Fruit fly (Drosophila melanogaster) whole organism, pupa: ENCODE results near the gene por.

ENCODE experiments used
- CG10348 ChIP-seq: fragments of 200-800 bp; sonication (Bioruptor generic); IDR thresholded peaks from 2 replicates; pipeline ENCODE4 v1.3.6; 2022; ENCODE audit warnings: missing biosample characterization, missing genetic modification characterization
- CG12605 ChIP-seq: fragments of 200-800 bp; sonication (Bioruptor generic); IDR thresholded peaks from 2 replicates; pipeline ENCODE4 v1.3.6; 2022; ENCODE audit warnings: missing biosample characterization, missing genetic modification characterization
- CG13204 ChIP-seq: fragments of 200-800 bp; sonication (Bioruptor generic); optimal IDR thresholded peaks from 2 replicates; lab custom pipeline; 2018; ENCODE audit warnings: missing biosample characterization, mild to moderate bottlenecking, missing genetic modification characterization, moderate library complexity
- CG14655 ChIP-seq: fragments of 200-800 bp; sonication (Bioruptor generic); optimal IDR thresholded peaks from 3 replicates; lab custom pipeline; 2017; ENCODE audit warnings: mild to moderate bottlenecking, missing biosample characterization, missing genetic modification reagents, missing genetic modification characterization
- CG15710 ChIP-seq: fragments of 200-800 bp; sonication (Bioruptor generic); optimal IDR thresholded peaks from 2 replicates; lab custom pipeline; 2018; ENCODE audit warnings: missing biosample characterization, mild to moderate bottlenecking, missing genetic modification characterization, moderate library complexity
- CG17806 ChIP-seq: fragments of 200-800 bp; sonication (Bioruptor generic); optimal IDR thresholded peaks from 2 replicates; lab custom pipeline; 2018; ENCODE audit warnings: missing biosample characterization, mild to moderate bottlenecking, missing genetic modification characterization, moderate library complexity
- CG32121 ChIP-seq: fragments of 200-800 bp; sonication (Bioruptor generic); IDR thresholded peaks from 2 replicates; pipeline ENCODE4 v1.3.6; 2022; ENCODE audit warnings: missing biosample characterization, missing genetic modification characterization
- CG34367 ChIP-seq: fragments of 200-800 bp; sonication (Bioruptor generic); optimal IDR thresholded peaks from 2 replicates; lab custom pipeline; 2018; ENCODE audit warnings: missing biosample characterization, mild to moderate bottlenecking, missing genetic modification characterization
- CG4496 ChIP-seq: fragments of 200-800 bp; sonication (Bioruptor generic); IDR thresholded peaks from 3 replicates; pipeline ENCODE4 v1.3.6; 2022; ENCODE audit warnings: missing biosample characterization, missing genetic modification characterization
- CG8159 ChIP-seq: fragments of 200-800 bp; sonication (Bioruptor generic); optimal IDR thresholded peaks from 3 replicates; lab custom pipeline; 2018; ENCODE audit warnings: missing biosample characterization, mild to moderate bottlenecking, missing genetic modification characterization, moderate library complexity
- CG8301 ChIP-seq: fragments of 200-800 bp; sonication (Bioruptor generic); optimal IDR thresholded peaks from 2 replicates; lab custom pipeline; 2018; ENCODE audit warnings: missing biosample characterization, mild to moderate bottlenecking, missing genetic modification characterization
- CG9948 ChIP-seq: fragments of 200-800 bp; sonication (Bioruptor generic); optimal IDR thresholded peaks from 2 replicates; lab custom pipeline; 2018; ENCODE audit warnings: missing biosample characterization, mild to moderate bottlenecking, missing genetic modification characterization, moderate library complexity
- D1 ChIP-seq: fragments of 200-800 bp; sonication (Bioruptor generic); optimal IDR thresholded peaks from 2 replicates; lab custom pipeline; 2018; ENCODE audit warnings: missing biosample characterization, mild to moderate bottlenecking, missing genetic modification characterization, moderate library complexity
- EcR ChIP-seq: fragments of 200-800 bp; sonication (Bioruptor generic); optimal IDR thresholded peaks from 3 replicates; lab custom pipeline; 2019; ENCODE audit warnings: missing biosample characterization, missing genetic modification characterization, mild to moderate bottlenecking, moderate library complexity, missing genetic modification reagents
- Ets98B ChIP-seq: fragments of 200-800 bp; sonication (Bioruptor generic); IDR thresholded peaks from 2 replicates; pipeline ENCODE4 v1.3.6; 2022; ENCODE audit warnings: missing biosample characterization, missing genetic modification characterization
- Pif1A ChIP-seq: fragments of 200-800 bp; sonication (Bioruptor generic); optimal IDR thresholded peaks from 3 replicates; lab custom pipeline; 2016; ENCODE audit warnings: missing biosample characterization, missing genetic modification characterization
- Pif1B ChIP-seq: fragments of 200-800 bp; sonication (Bioruptor generic); optimal IDR thresholded peaks from 3 replicates; lab custom pipeline; 2016; ENCODE audit warnings: missing biosample characterization, missing genetic modification characterization
- Snoo ChIP-seq: fragments of 200-800 bp; sonication (Bioruptor generic); optimal IDR thresholded peaks from 3 replicates; lab custom pipeline; 2017; ENCODE audit warnings: missing biosample characterization, mild to moderate bottlenecking, missing genetic modification characterization, inconsistent platforms
- fd96Ca ChIP-seq: fragments of 200-800 bp; sonication (Bioruptor generic); IDR thresholded peaks from 3 replicates; pipeline ENCODE4 v1.3.6; 2022; ENCODE audit warnings: missing biosample characterization, missing genetic modification characterization
- gl ChIP-seq: fragments of 200-800 bp; sonication (Bioruptor generic); optimal IDR thresholded peaks from 2 replicates; lab custom pipeline; 2018; ENCODE audit warnings: missing biosample characterization, mild to moderate bottlenecking, missing genetic modification characterization
- rn ChIP-seq: fragments of 200-800 bp; sonication (Bioruptor generic); IDR thresholded peaks from 2 replicates; pipeline ENCODE4 v1.3.6; 2022; ENCODE audit warnings: missing biosample characterization, missing genetic modification characterization

Gene por

DNA sequence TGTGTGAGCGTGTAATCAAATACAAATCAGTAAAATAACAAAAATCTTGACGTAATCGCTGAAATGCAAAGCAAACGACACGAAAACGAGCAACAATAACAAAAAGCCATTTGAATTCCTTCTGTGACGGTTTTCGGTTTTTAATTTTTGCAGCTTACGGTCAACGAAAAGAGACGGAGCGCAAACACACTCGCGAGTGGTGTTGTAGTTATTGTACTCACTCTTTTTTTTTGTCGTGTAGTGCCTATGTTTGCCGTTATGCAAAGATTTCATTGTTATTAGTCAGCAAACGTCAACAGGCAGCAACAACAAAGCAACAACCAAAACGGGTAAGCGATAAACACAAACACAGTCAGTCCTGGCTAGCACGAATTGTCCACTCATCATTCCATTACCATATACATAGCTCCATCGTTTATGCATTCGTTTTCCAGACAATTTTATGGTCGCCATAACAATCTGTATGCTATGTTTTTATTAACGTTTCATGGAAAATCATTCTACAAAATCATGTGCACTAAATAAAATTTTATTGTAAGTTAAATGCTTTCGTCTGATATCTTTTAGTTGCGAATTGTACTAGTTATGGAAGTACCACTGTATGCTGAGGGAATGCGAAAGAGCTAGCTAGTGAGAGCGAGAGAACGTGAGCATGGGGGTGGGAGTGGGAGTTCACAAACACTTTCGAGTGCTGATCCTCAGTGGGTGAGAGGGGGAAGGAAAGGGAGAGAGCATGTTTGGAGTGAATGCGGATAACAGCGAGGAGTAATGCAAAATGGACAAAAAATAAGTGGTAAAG, 12.6 kb downstream of the por start:
- TF ChIP-seq CG13204 (GFP tag; lab: Kevin White, UChicago) (no peak), CG8301 (tag; lab: Kevin White, UChicago) (peak; percentile 62), CG4496 (GFP tag; lab: Robert Waterston, UW) (peak; percentile 68), Ets98B (GFP tag; lab: Robert Waterston, UW) (peak; percentile 70), Pif1B (GFP tag; lab: Kevin White, UChicago) (peak; percentile 72), CG32121 (peak; percentile 81), rn (GFP tag; lab: Robert Waterston, UW) (no peak), D1 (tag; lab: Kevin White, UChicago) (no peak), CG15710 (tag; lab: Kevin White, UChicago) (peak; percentile 74), CG10348 (GFP tag; lab: Robert Waterston, UW) (peak; percentile 42; the same call in 1 of the 2 replicates), CG9948 (peak; percentile 28), EcR (no peak), gl (tag; lab: Kevin White, UChicago) (peak; percentile 24), Snoo (tag; lab: Kevin White, UChicago) (peak; percentile 57), CG12605 (GFP tag; lab: Robert Waterston, UW) (peak; percentile 59; the same call in 1 of the 2 replicates), CG8159 (tag; lab: Kevin White, UChicago) (peak; percentile 63), CG34367 (tag; lab: Kevin White, UChicago) (peak; percentile 62), CG17806 (tag; lab: Kevin White, UChicago) (peak; percentile 37), fd96Ca (no peak; the same call in 1 of the 3 replicates), Pif1A (GFP tag; lab: Kevin White, UChicago) (peak; percentile 67), CG14655 (GFP tag; lab: Kevin White, UChicago) (peak; percentile 57)

DNA sequence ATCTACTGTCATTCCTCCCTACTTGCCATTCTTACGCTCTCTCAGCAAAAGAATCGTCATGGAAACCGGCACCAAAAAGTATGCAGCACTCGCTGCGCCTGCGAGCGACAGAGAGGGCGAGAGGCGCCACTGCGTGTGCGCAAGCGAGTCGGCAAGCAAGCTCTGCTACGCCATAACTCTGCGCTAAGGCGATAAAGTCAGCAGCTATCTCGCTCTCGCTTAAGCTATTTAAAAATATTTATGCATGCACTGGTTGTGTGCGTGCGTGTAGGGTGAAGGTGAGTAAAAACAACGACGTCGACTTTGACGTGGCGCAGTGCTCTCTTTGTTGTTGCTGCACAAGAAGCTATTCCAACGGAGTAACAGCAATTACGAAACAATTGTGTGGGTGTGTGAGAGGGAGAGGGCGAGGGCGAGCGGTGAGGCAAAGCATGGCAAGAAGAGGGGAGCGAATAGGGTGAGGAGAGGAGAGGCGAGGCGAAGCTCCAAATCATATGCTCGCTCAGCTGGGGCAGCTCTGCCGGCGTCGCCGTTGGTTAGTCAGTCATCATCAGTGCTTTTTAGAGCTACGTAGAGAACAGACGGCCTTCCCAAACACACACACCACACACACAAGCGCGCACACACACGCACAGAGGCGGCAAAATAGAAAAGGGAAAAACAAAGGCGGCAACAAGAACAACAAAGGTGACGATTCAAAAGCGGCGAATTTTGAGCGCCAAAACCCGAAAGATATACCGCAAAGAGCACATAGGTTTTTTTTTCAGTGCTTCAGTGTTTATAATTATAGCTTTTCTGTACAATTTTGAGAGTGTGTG, 13.4 kb downstream of the por start, which contains the start of gene CrebB:
Gene CrebB, plus strand, starts transcription at position 325 of the 818 bp plus-strand sequence.
- peak; percentile 5 for TF ChIP-seq CG17806 (tag; lab: Kevin White, UChicago)
- TF ChIP-seq rn (GFP tag; lab: Robert Waterston, UW): no peak
- TF ChIP-seq D1 (tag; lab: Kevin White, UChicago): peak; percentile 0
- TF ChIP-seq CG15710 (tag; lab: Kevin White, UChicago): peak; percentile 13
- peak; percentile 52 for TF ChIP-seq CG14655 (GFP tag; lab: Kevin White, UChicago)
- no peak for TF ChIP-seq CG9948
- TF ChIP-seq CG10348 (GFP tag; lab: Robert Waterston, UW): no peak
- TF ChIP-seq EcR: peak; percentile 87
- TF ChIP-seq CG13204 (GFP tag; lab: Kevin White, UChicago): peak; percentile 29
- peak; percentile 26 for TF ChIP-seq Snoo (tag; lab: Kevin White, UChicago)
- peak; percentile 51 for TF ChIP-seq CG8159 (tag; lab: Kevin White, UChicago)
- peak; percentile 40; the same call in 1 of the 3 replicates for TF ChIP-seq fd96Ca
- no peak for TF ChIP-seq Pif1B (GFP tag; lab: Kevin White, UChicago)
- TF ChIP-seq CG12605 (GFP tag; lab: Robert Waterston, UW): peak; percentile 14; the same call in 1 of the 2 replicates
- TF ChIP-seq CG34367 (tag; lab: Kevin White, UChicago): peak; percentile 10
- TF ChIP-seq gl (tag; lab: Kevin White, UChicago): peak; percentile 9
- peak; percentile 48 for TF ChIP-seq Pif1A (GFP tag; lab: Kevin White, UChicago)
- TF ChIP-seq CG4496 (GFP tag; lab: Robert Waterston, UW): peak; percentile 71
- TF ChIP-seq CG8301 (tag; lab: Kevin White, UChicago): peak; percentile 16
- TF ChIP-seq CG32121: peak; percentile 66
- peak; percentile 60 for TF ChIP-seq Ets98B (GFP tag; lab: Robert Waterston, UW)

dm6 chrX:18364999-18365398, 14.7 kb downstream of the por start:
- no peak for TF ChIP-seq CG9948
- TF ChIP-seq CG14655 (GFP tag; lab: Kevin White, UChicago): no peak
- TF ChIP-seq Ets98B (GFP tag; lab: Robert Waterston, UW): no peak
- no peak for TF ChIP-seq gl (tag; lab: Kevin White, UChicago)
- TF ChIP-seq CG34367 (tag; lab: Kevin White, UChicago): no peak
- no peak for TF ChIP-seq CG32121
- TF ChIP-seq, all 21 proteins: peak for 0

- TF ChIP-seq CG8159 (tag; lab: Kevin White, UChicago) (no peak), CG34367 (tag; lab: Kevin White, UChicago) (no peak), Pif1A (GFP tag; lab: Kevin White, UChicago) (no peak), Snoo (tag; lab: Kevin White, UChicago) (no peak), CG10348 (GFP tag; lab: Robert Waterston, UW) (no peak), CG12605 (GFP tag; lab: Robert Waterston, UW) (no peak), CG14655 (GFP tag; lab: Kevin White, UChicago) (no peak), fd96Ca (no peak), CG15710 (tag; lab: Kevin White, UChicago) (no peak), CG17806 (tag; lab: Kevin White, UChicago) (no peak), CG13204 (GFP tag; lab: Kevin White, UChicago) (no peak)
Observed at dm6 chrX:18364047-18364747, 15.5 kb downstream of the por start.
